Worm (Caenorhabditis elegans): ENCODE measurements around the gene R07E5.17.

ce11 chrIII:4398463-4398862 is 5.8 kb downstream of the R07E5.17 start, which contains the start of gene R07E5.6:
- TF ChIP-seq nhr-76 (tag; optimal IDR thresholded peaks at IDR 0.05) (no peak), lin-13 (tag; optimal IDR thresholded peaks at IDR 0.05) (no peak), ces-1 (GFP tag; optimal IDR thresholded peaks at IDR 0.05) (no peak), nhr-12 (tag; optimal IDR thresholded peaks at IDR 0.05) (no peak), nhr-237 (tag; optimal IDR thresholded peaks at IDR 0.05) (no peak), drap-1 (GFP tag; optimal IDR thresholded peaks at IDR 0.05) (no peak), ceh-43 (GFP tag; optimal IDR thresholded peaks at IDR 0.05) (no peak), elt-1 (tag; optimal IDR thresholded peaks at IDR 0.05; ENCODE audit: borderline replicate concordance, insufficient read depth) (no peak), sptf-1 (tag; optimal IDR thresholded peaks at IDR 0.05) (no peak), ztf-11 (tag; optimal IDR thresholded peaks at IDR 0.05) (no peak), pha-4 (tag; optimal IDR thresholded peaks at IDR 0.05) (no peak)

Measured in whole organism, mixed stage, embryonic.